Worm (Caenorhabditis elegans) whole organism, L4/young adult: Measurements from ENCODE around the gene srx-101.

ENCODE experiments used
- W03F9.2 ChIP-seq: fragments of 150-350 bp; optimal IDR thresholded peaks from 2 replicates; lab custom pipeline; 2014; ENCODE audit warnings: missing biosample characterization, missing genetic modification characterization
- dao-5 ChIP-seq: sonication (generic microtip); optimal IDR thresholded peaks from 2 replicates; lab custom pipeline; 2016; ENCODE audit warnings: missing genotype, missing genetic modification characterization, moderate library complexity, missing compliant biosample characterization
- him-1 ChIP-seq: sonication (generic microtip); optimal IDR thresholded peaks from 2 replicates; lab custom pipeline; 2016; ENCODE audit warnings: missing genotype, missing genetic modification reagents, missing genetic modification characterization, missing compliant biosample characterization

- no peak for TF ChIP-seq him-1 (tag; lab: Kevin White, UChicago)
- TF ChIP-seq W03F9.2 (tag; lab: Kevin White, UChicago) = no peak
- TF ChIP-seq dao-5 = no peak
Observed at ce11 chrII:3736893-3737375, 46.4 kb upstream of the srx-101 start, which contains the start of gene F12E12.6.
